Fruit fly (Drosophila melanogaster) whole organism, prepupa: ENCODE measurements around the gene NHP2.

Source experiments
- CG10669 ChIP-seq: fragments of 200-800 bp; sonication (Bioruptor generic); optimal IDR thresholded peaks from 3 replicates; lab custom pipeline; 2018; ENCODE audit warnings: missing biosample characterization, mild to moderate bottlenecking, missing genetic modification characterization, moderate library complexity
- CG15336 ChIP-seq: fragments of 200-800 bp; sonication (Bioruptor generic); IDR thresholded peaks from 2 replicates; pipeline ENCODE4 v1.3.6; 2022; ENCODE audit warnings: missing biosample characterization, missing genetic modification characterization
- CG3032 ChIP-seq: fragments of 200-800 bp; optimal IDR thresholded peaks from 2 replicates; lab custom pipeline; 2019; ENCODE audit warnings: missing biosample characterization, mild to moderate bottlenecking, missing genetic modification characterization, moderate library complexity
- CG34406 ChIP-seq: fragments of 200-800 bp; sonication (Bioruptor generic); optimal IDR thresholded peaks from 3 replicates; lab custom pipeline; 2016; ENCODE audit warnings: missing biosample characterization, missing genetic modification characterization
- CG3919 ChIP-seq: fragments of 200-800 bp; sonication (Bioruptor generic); optimal IDR thresholded peaks from 3 replicates; lab custom pipeline; 2016; ENCODE audit warnings: missing biosample characterization, missing genetic modification characterization
- CG4318 ChIP-seq: fragments of 200-800 bp; sonication (Bioruptor generic); optimal IDR thresholded peaks from 3 replicates; lab custom pipeline; 2017; ENCODE audit warnings: missing biosample characterization, mild to moderate bottlenecking, missing genetic modification characterization
- CG7368 ChIP-seq: fragments of 200-800 bp; sonication (Bioruptor generic); optimal IDR thresholded peaks from 3 replicates; lab custom pipeline; 2016; ENCODE audit warnings: missing biosample characterization, missing genetic modification characterization
- CG8119 ChIP-seq: fragments of 200-800 bp; sonication (Bioruptor generic); IDR thresholded peaks from 3 replicates; pipeline ENCODE4 v1.3.6; 2022; ENCODE audit warnings: missing biosample characterization, missing genetic modification characterization
- CG8319 ChIP-seq: fragments of 200-800 bp; sonication (Bioruptor generic); optimal IDR thresholded peaks from 3 replicates; lab custom pipeline; 2016; ENCODE audit warnings: missing biosample characterization, missing genetic modification characterization
- CG8632 ChIP-seq: fragments of 200-800 bp; sonication (Bioruptor generic); optimal IDR thresholded peaks from 3 replicates; lab custom pipeline; 2016; ENCODE audit warnings: missing biosample characterization, missing genetic modification characterization
- CG9139 ChIP-seq: fragments of 200-800 bp; sonication (Bioruptor generic); optimal IDR thresholded peaks from 3 replicates; lab custom pipeline; 2017; ENCODE audit warnings: missing biosample characterization, mild to moderate bottlenecking, missing genetic modification characterization
- Eip75B ChIP-seq: fragments of 200-800 bp; sonication (Bioruptor generic); optimal IDR thresholded peaks from 3 replicates; lab custom pipeline; 2016; ENCODE audit warnings: missing biosample characterization, missing genetic modification characterization
- Hr4 ChIP-seq: fragments of 200-800 bp; sonication (Bioruptor generic); optimal IDR thresholded peaks from 3 replicates; lab custom pipeline; 2016; ENCODE audit warnings: missing biosample characterization, missing genetic modification characterization
- Lpt ChIP-seq: fragments of 200-800 bp; sonication (Bioruptor generic); optimal IDR thresholded peaks from 3 replicates; lab custom pipeline; 2016; ENCODE audit warnings: missing biosample characterization, missing genetic modification characterization
- Smox ChIP-seq: fragments of 200-800 bp; sonication (Bioruptor generic); optimal IDR thresholded peaks from 3 replicates; lab custom pipeline; 2016; ENCODE audit warnings: missing biosample characterization, missing genetic modification characterization
- Sox14 ChIP-seq: fragments of 200-800 bp; sonication (Bioruptor generic); optimal IDR thresholded peaks from 3 replicates; lab custom pipeline; 2016; ENCODE audit warnings: missing biosample characterization, missing genetic modification characterization
- Sox15 ChIP-seq: fragments of 200-800 bp; sonication (Bioruptor generic); optimal IDR thresholded peaks from 3 replicates; lab custom pipeline; 2016; ENCODE audit warnings: missing biosample characterization, missing genetic modification characterization
- achi ChIP-seq: fragments of 200-800 bp; sonication (Bioruptor generic); optimal IDR thresholded peaks from 3 replicates; lab custom pipeline; 2016; ENCODE audit warnings: missing biosample characterization, missing genetic modification characterization
- dac ChIP-seq: fragments of 200-800 bp; sonication (Bioruptor generic); optimal IDR thresholded peaks from 2 replicates; lab custom pipeline; 2017; ENCODE audit warnings: missing biosample characterization, mild to moderate bottlenecking, missing genetic modification characterization
- dsx ChIP-seq: fragments of 200-800 bp; optimal IDR thresholded peaks from 3 replicates; lab custom pipeline; 2019; ENCODE audit warnings: missing biosample characterization, mild to moderate bottlenecking, missing genetic modification characterization, moderate library complexity; ENCODE audit not compliant: poor library complexity, severe bottlenecking
- eg ChIP-seq: fragments of 200-800 bp; sonication (Bioruptor generic); IDR thresholded peaks from 3 replicates; pipeline ENCODE4 v1.3.6; 2022; ENCODE audit warnings: missing biosample characterization, missing genetic modification characterization
- esn ChIP-seq: fragments of 200-800 bp; sonication (Bioruptor generic); optimal IDR thresholded peaks from 2 replicates; lab custom pipeline; 2016; ENCODE audit warnings: missing biosample characterization, mild to moderate bottlenecking, missing genetic modification characterization, moderate library complexity
- fd59A ChIP-seq: fragments of 200-800 bp; sonication (Bioruptor generic); optimal IDR thresholded peaks from 2 replicates; lab custom pipeline; 2017; ENCODE audit warnings: missing biosample characterization, mild to moderate bottlenecking, missing genetic modification characterization, missing genetic modification reagents
- net ChIP-seq: fragments of 200-800 bp; sonication (Bioruptor generic); optimal IDR thresholded peaks from 3 replicates; lab custom pipeline; 2016; ENCODE audit warnings: missing biosample characterization, missing genetic modification characterization
- pdm3 ChIP-seq: fragments of 200-800 bp; sonication (Bioruptor generic); optimal IDR thresholded peaks from 3 replicates; lab custom pipeline; 2016; ENCODE audit warnings: missing biosample characterization, missing genetic modification characterization
- spab ChIP-seq: fragments of 200-800 bp; sonication (Bioruptor generic); optimal IDR thresholded peaks from 2 replicates; lab custom pipeline; 2017; ENCODE audit warnings: missing biosample characterization, mild to moderate bottlenecking, missing genetic modification characterization, missing genetic modification reagents
- ss ChIP-seq, 2 experiments: fragments of 200-800 bp; sonication (Bioruptor generic); optimal IDR thresholded peaks; 2 replicates in 1 of 2; 3 replicates in 1 of 2; lab custom pipeline; 2017 to 2018; ENCODE audit warnings: mild to moderate bottlenecking in 2 of 2, missing biosample characterization in 2 of 2, missing genetic modification characterization in 2 of 2, moderate library complexity in 1 of 2
- svp ChIP-seq: fragments of 200-800 bp; sonication (Bioruptor generic); peaks from one replicate; lab custom pipeline; 2016; ENCODE audit warnings: missing biosample characterization, missing genetic modification characterization

NHP2 gene

dm6 chr3L:14755046-14755643, 46.8 kb downstream of the NHP2 start (continued):
- TF ChIP-seq CG8119, result peak; percentile 22; the same call in 1 of the 3 replicates
- no peak for TF ChIP-seq Sox15 (GFP tag; lab: Kevin White, UChicago)
- no peak for TF ChIP-seq CG7368 (GFP tag; lab: Kevin White, UChicago)
- TF ChIP-seq net (GFP tag; lab: Kevin White, UChicago), result peak; percentile 28
- TF ChIP-seq CG15336 (GFP tag; lab: Robert Waterston, UW), result 0 out of 2 replicates have a peak, but pooled peaks have one; percentile 32
- peak; percentile 38 for TF ChIP-seq Lpt (GFP tag; lab: Kevin White, UChicago)
- TF ChIP-seq svp (GFP tag; lab: Kevin White, UChicago), result peak; percentile 99
- peak; percentile 69 for TF ChIP-seq CG9139 (GFP tag; lab: Kevin White, UChicago)
- no peak for TF ChIP-seq CG8319 (GFP tag; lab: Kevin White, UChicago)
- TF ChIP-seq spab (GFP tag; lab: Kevin White, UChicago), result no peak
- no peak for TF ChIP-seq Hr4
- no peak for TF ChIP-seq CG3032 (tag; lab: Kevin White, UChicago)
- TF ChIP-seq pdm3 (GFP tag; lab: Kevin White, UChicago), result no peak
- peak; percentile 73; the same call in 2 of the 3 replicates for TF ChIP-seq eg
- TF ChIP-seq CG34406, result no peak
- TF ChIP-seq CG4318 (GFP tag; lab: Kevin White, UChicago), result no peak
- no peak for TF ChIP-seq Smox (GFP tag; lab: Kevin White, UChicago)
- TF ChIP-seq dac (GFP tag; lab: Kevin White, UChicago), result no peak
- TF ChIP-seq CG3919 (GFP tag; lab: Kevin White, UChicago), result peak; percentile 23
- TF ChIP-seq esn (GFP tag; lab: Kevin White, UChicago), result peak; percentile 21
- no peak for TF ChIP-seq fd59A (GFP tag; lab: Kevin White, UChicago)
- TF ChIP-seq Eip75B (GFP tag; lab: Kevin White, UChicago), result peak; percentile 42
- TF ChIP-seq Sox14, result peak; percentile 24

- TF ChIP-seq CG10669 (GFP tag; lab: Kevin White, UChicago) (no peak), ss (GFP tag; optimal IDR thresholded peaks at IDR 0.05; lab: Kevin White, UChicago) (no peak), CG8632 (GFP tag; lab: Kevin White, UChicago) (no peak), spab (GFP tag; lab: Kevin White, UChicago) (no peak), CG3032 (tag; lab: Kevin White, UChicago) (no peak), dsx (GFP tag; lab: Kevin White, UChicago) (no peak), Smox (GFP tag; lab: Kevin White, UChicago) (no peak), achi (GFP tag; lab: Kevin White, UChicago) (no peak)
Observed at dm6 chr3L:14752816-14753215, 49.2 kb downstream of the NHP2 start.
